Comparison of ENCODE assay signal across 5 worm cellular contexts in the genomic region with DNA sequence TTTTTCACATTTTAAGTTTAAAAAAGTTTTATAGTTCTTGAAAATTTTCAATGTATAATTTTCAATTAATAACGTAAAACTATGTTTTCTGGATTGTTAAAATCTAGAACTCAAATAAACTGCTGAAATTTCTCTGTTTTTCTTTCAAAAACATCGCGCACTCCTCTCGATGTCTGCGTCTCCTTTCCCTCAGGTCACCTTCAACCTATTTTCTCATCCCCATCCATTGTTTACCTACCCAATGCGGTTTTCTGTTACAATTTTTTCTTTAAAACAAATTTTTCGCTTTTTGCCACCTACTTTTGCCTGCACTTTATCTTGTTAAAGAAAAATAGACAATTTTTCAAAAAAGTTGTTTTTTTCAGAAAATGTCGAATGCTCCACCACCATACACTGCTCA.
A peak's percentile ranks its signal among the peaks of the same experiment; 100 is the strongest.
TF ChIP-seq lines count a peak whose summit lies in the region.

A gene (plus strand): TSS at position 366 of the 400 bp plus-strand sequence.

TF ChIP-seq in whole organism, L1 larva, 84 proteins besides CTCF, POLR2A, EP300 and RAD21:
- TF ChIP-seq skn-1 (tag; optimal IDR thresholded peaks at IDR 0.05; lab: Kevin White, UChicago) = peak; percentile 13
- peak; percentile 23 for TF ChIP-seq pag-3 (tag; optimal IDR thresholded peaks at IDR 0.05; lab: Kevin White, UChicago; ENCODE audit: borderline replicate concordance, insufficient read depth)
- TF ChIP-seq blmp-1 (tag; optimal IDR thresholded peaks at IDR 0.05; lab: Kevin White, UChicago) = peak; percentile 30
- no peak for TF ChIP-seq efl-1 (optimal IDR thresholded peaks at IDR 0.05; lab: Kevin White, UChicago)
- peak in 1 of 2 experiments; percentile 24 for TF ChIP-seq efl-1 (GFP tag; optimal IDR thresholded peaks at IDR 0.05 in 1 of 2; lab: Kevin White, UChicago)
- TF ChIP-seq fkh-8 (tag; optimal IDR thresholded peaks at IDR 0.05; lab: Kevin White, UChicago) = no peak

TF ChIP-seq in whole organism, L2 larva, 48 proteins besides CTCF, POLR2A, EP300 and RAD21:
- TF ChIP-seq F13H6.1 (tag; optimal IDR thresholded peaks at IDR 0.05; lab: Kevin White, UChicago) (peak; percentile 9), unc-39 (tag; optimal IDR thresholded peaks at IDR 0.05; lab: Kevin White, UChicago) (no peak)

TF ChIP-seq in whole organism, L3 larva, 47 proteins besides CTCF, POLR2A, EP300 and RAD21:
- TF ChIP-seq ZK546.5 (tag; optimal IDR thresholded peaks at IDR 0.05; lab: Kevin White, UChicago) (no peak), elt-2 (tag; optimal IDR thresholded peaks at IDR 0.05; lab: Kevin White, UChicago) (no peak), nfya-1 (tag; optimal IDR thresholded peaks at IDR 0.05; lab: Kevin White, UChicago; ENCODE audit: insufficient read depth) (peak; percentile 4), mml-1 (tag; optimal IDR thresholded peaks at IDR 0.05; lab: Kevin White, UChicago) (no peak), unc-39 (tag; optimal IDR thresholded peaks at IDR 0.05; lab: Kevin White, UChicago) (no peak), hmg-11 (tag; optimal IDR thresholded peaks at IDR 0.05; lab: Kevin White, UChicago) (peak; percentile 39), tbx-2 (tag; optimal IDR thresholded peaks at IDR 0.05; lab: Kevin White, UChicago) (no peak), fkh-10 (GFP tag; optimal IDR thresholded peaks at IDR 0.05; lab: Kevin White, UChicago) (no peak), ceh-9 (tag; optimal IDR thresholded peaks at IDR 0.05; lab: Kevin White, UChicago) (no peak), nhr-23 (tag; optimal IDR thresholded peaks at IDR 0.05; lab: Kevin White, UChicago) (no peak), pha-4 (tag; optimal IDR thresholded peaks at IDR 0.05; lab: Kevin White, UChicago) (peak; percentile 89), nhr-12 (tag; optimal IDR thresholded peaks at IDR 0.05; lab: Kevin White, UChicago) (no peak), aly-2 (tag; optimal IDR thresholded peaks at IDR 0.05; lab: Kevin White, UChicago) (no peak), mdl-1 (tag; optimal IDR thresholded peaks at IDR 0.05; lab: Kevin White, UChicago) (no peak), nhr-25 (tag; optimal IDR thresholded peaks at IDR 0.05; lab: Kevin White, UChicago) (no peak), egl-27 (tag; optimal IDR thresholded peaks at IDR 0.05; lab: Kevin White, UChicago) (no peak), ceh-28 (tag; optimal IDR thresholded peaks at IDR 0.05; lab: Kevin White, UChicago) (no peak)
TF ChIP-seq in whole organism, L3 larva: peak in this region for 3.

TF ChIP-seq in whole organism, L4 larva, 104 proteins besides CTCF, POLR2A, EP300 and RAD21:
- TF ChIP-seq nhr-28 (tag; optimal IDR thresholded peaks at IDR 0.05; lab: Kevin White, UChicago) = peak; percentile 3
- TF ChIP-seq lin-38 (GFP tag; IDR thresholded peaks at IDR 0.05; lab: Robert Waterston, UW) = no peak
- TF ChIP-seq lsy-2 (tag; optimal IDR thresholded peaks at IDR 0.05; lab: Kevin White, UChicago) = peak in 1 of 2 experiments; percentile 3
- TF ChIP-seq rbr-2 (tag; optimal IDR thresholded peaks at IDR 0.05; lab: Kevin White, UChicago) = no peak
TF ChIP-seq in whole organism, L4 larva: peak in this region for 2.

TF ChIP-seq in whole organism, young adult, 124 proteins besides CTCF, POLR2A, EP300 and RAD21:
- TF ChIP-seq tbx-9 (tag; optimal IDR thresholded peaks at IDR 0.05; lab: Kevin White, UChicago; ENCODE audit: borderline replicate concordance) = no peak
- no peak for TF ChIP-seq tbp1 (GFP tag; optimal IDR thresholded peaks at IDR 0.05; lab: Kevin White, UChicago)
- TF ChIP-seq madf-10 (tag; optimal IDR thresholded peaks at IDR 0.05; lab: Kevin White, UChicago) = no peak
- no peak for TF ChIP-seq dox-1 (GFP tag; IDR thresholded peaks at IDR 0.05; lab: Robert Waterston, UW)
- TF ChIP-seq hmg-1.2 (GFP tag; IDR thresholded peaks at IDR 0.05; lab: Robert Waterston, UW) = peak; percentile 50; the same call in 1 of the 2 replicates
- TF ChIP-seq K12H6.12 (tag; optimal IDR thresholded peaks at IDR 0.05; lab: Kevin White, UChicago) = no peak
